Worm (Caenorhabditis elegans) whole organism, mixed stage, embryonic: ENCODE measurements around the gene T24E12.11.
"Not testable (repeated sequence)": the region's sequence is repeated elsewhere in the genome, so short reads cannot be mapped to it uniquely, and the experiment has no call there.

Experiments used
- blmp-1 ChIP-seq: fragments of 150-350 bp; optimal IDR thresholded peaks from 2 replicates; lab custom pipeline; 2014; ENCODE audit warnings: missing biosample characterization, missing genetic modification characterization
- ces-1 ChIP-seq: fragments of 150-350 bp; optimal IDR thresholded peaks from 2 replicates; lab custom pipeline; 2014; ENCODE audit warnings: missing biosample characterization, missing genetic modification reagents, missing genetic modification characterization
- drap-1 ChIP-seq: fragments of 200-800 bp; sonication (Bioruptor generic); optimal IDR thresholded peaks from 3 replicates; lab custom pipeline; 2018; ENCODE audit warnings: mild to moderate bottlenecking, missing genetic modification characterization, missing compliant biosample characterization
- elt-3 ChIP-seq: fragments of 150-350 bp; optimal IDR thresholded peaks from 2 replicates; lab custom pipeline; 2014; ENCODE audit warnings: missing biosample characterization, missing genetic modification characterization
- hlh-1 ChIP-seq: fragments of 150-350 bp; optimal IDR thresholded peaks from 2 replicates; lab custom pipeline; 2014; ENCODE audit warnings: missing biosample characterization, missing genetic modification reagents, missing genetic modification characterization
- lin-13 ChIP-seq: fragments of 150-350 bp; optimal IDR thresholded peaks from 2 replicates; lab custom pipeline; 2014; ENCODE audit warnings: missing biosample characterization, missing genetic modification characterization
- lsy-2 ChIP-seq: fragments of 150-350 bp; optimal IDR thresholded peaks from 2 replicates; lab custom pipeline; 2014; ENCODE audit warnings: missing biosample characterization, missing genetic modification characterization
- nhr-12 ChIP-seq: fragments of 150-350 bp; optimal IDR thresholded peaks from 2 replicates; lab custom pipeline; 2014; ENCODE audit warnings: missing biosample characterization, missing genetic modification characterization
- nhr-237 ChIP-seq: fragments of 150-350 bp; optimal IDR thresholded peaks from 2 replicates; lab custom pipeline; 2014; ENCODE audit warnings: missing biosample characterization, missing genetic modification characterization
- snpc-4 ChIP-seq: fragments of 150-350 bp; optimal IDR thresholded peaks from 2 replicates; lab custom pipeline; 2014; ENCODE audit warnings: missing biosample characterization, missing genetic modification characterization
- tbx-8 ChIP-seq: fragments of 200-800 bp; sonication (Bioruptor generic); optimal IDR thresholded peaks from 2 replicates; lab custom pipeline; 2018; ENCODE audit warnings: mild to moderate bottlenecking, missing genetic modification characterization, moderate library complexity, missing compliant biosample characterization
- unc-62 ChIP-seq: fragments of 150-350 bp; optimal IDR thresholded peaks from 2 replicates; lab custom pipeline; 2014; ENCODE audit warnings: missing biosample characterization, missing genetic modification reagents, missing genetic modification characterization
- ztf-11 ChIP-seq: fragments of 150-350 bp; optimal IDR thresholded peaks from 2 replicates; lab custom pipeline; 2014; ENCODE audit warnings: missing biosample characterization, missing genetic modification characterization

DNA sequence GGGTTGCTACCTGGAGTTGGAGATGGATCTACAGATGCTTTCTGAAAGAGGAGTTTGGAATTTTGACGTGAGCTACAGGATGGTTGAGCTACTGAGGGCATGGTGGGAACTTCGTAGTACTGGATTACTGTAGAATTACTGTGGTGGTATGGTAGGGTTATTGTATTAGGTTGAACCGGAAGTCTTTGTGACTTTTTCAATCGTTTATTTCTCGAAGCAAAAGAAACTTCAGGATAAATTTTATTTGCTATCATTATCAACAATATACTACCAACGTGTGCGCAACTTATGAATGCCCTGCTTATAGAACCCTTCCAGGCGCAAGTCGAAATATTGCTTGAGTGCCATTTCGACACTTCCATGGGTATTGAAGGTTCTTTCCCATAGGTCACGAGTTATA lies 17.8 kb downstream of the T24E12.11 start, which contains the start of gene T24E12.6:
- not testable (repeated sequence) for TF ChIP-seq blmp-1 (tag; lab: Kevin White, UChicago); ztf-11; drap-1 (GFP tag; lab: Kevin White, UChicago); nhr-237 (tag; lab: Kevin White, UChicago); nhr-12; snpc-4; tbx-8 (GFP tag; lab: Kevin White, UChicago); elt-3; unc-62 (GFP tag; lab: Kevin White, UChicago); hlh-1; lsy-2 (tag; lab: Kevin White, UChicago); ces-1; lin-13 (tag; lab: Kevin White, UChicago)
